Fruit fly (Drosophila melanogaster) whole organism, prepupa: ENCODE data around the gene gNacalpha.

Source experiments
- CG34406 ChIP-seq: fragments of 200-800 bp; sonication (Bioruptor generic); optimal IDR thresholded peaks from 3 replicates; lab custom pipeline; 2016; ENCODE audit warnings: missing biosample characterization, missing genetic modification characterization
- CG6854 ChIP-seq: fragments of 200-800 bp; sonication (Bioruptor generic); optimal IDR thresholded peaks from 2 replicates; lab custom pipeline; 2017; ENCODE audit warnings: missing biosample characterization, mild to moderate bottlenecking, missing genetic modification characterization
- CG7368 ChIP-seq: fragments of 200-800 bp; sonication (Bioruptor generic); optimal IDR thresholded peaks from 3 replicates; lab custom pipeline; 2016; ENCODE audit warnings: missing biosample characterization, missing genetic modification characterization
- Ets96B ChIP-seq: fragments of 200-800 bp; optimal IDR thresholded peaks from 2 replicates; lab custom pipeline; 2019; ENCODE audit warnings: missing biosample characterization, mild to moderate bottlenecking, missing genetic modification characterization, moderate library complexity
- Hr38 ChIP-seq: sonication (Bioruptor generic); optimal IDR thresholded peaks from 2 replicates; lab custom pipeline; 2016; ENCODE audit warnings: missing biosample characterization, missing genetic modification characterization
- cyc ChIP-seq: fragments of 200-800 bp; sonication (Bioruptor generic); optimal IDR thresholded peaks from 3 replicates; lab custom pipeline; 2016; ENCODE audit warnings: missing biosample characterization, missing genetic modification characterization
- esn ChIP-seq: fragments of 200-800 bp; sonication (Bioruptor generic); optimal IDR thresholded peaks from 2 replicates; lab custom pipeline; 2016; ENCODE audit warnings: missing biosample characterization, mild to moderate bottlenecking, missing genetic modification characterization, moderate library complexity
- vri ChIP-seq: fragments of 200-800 bp; sonication (Bioruptor generic); optimal IDR thresholded peaks from 3 replicates; lab custom pipeline; 2016; ENCODE audit warnings: missing biosample characterization, mild to moderate bottlenecking, missing genetic modification characterization

gNacalpha gene

dm6 chr2L:1086312-1086906 is 49.4 kb downstream of the gNacalpha start (continued):
- no peak for TF ChIP-seq CG6854 (GFP tag; lab: Kevin White, UChicago)
- no peak for TF ChIP-seq esn (GFP tag; lab: Kevin White, UChicago)
- peak; percentile 29 for TF ChIP-seq Ets96B (tag; lab: Kevin White, UChicago)
- TF ChIP-seq Hr38 (GFP tag; lab: Kevin White, UChicago) = peak; percentile 14
- TF ChIP-seq CG34406 (GFP tag; lab: Kevin White, UChicago) = no peak
- no peak for TF ChIP-seq CG7368 (GFP tag; lab: Kevin White, UChicago)
- TF ChIP-seq cyc (GFP tag; lab: Kevin White, UChicago) = peak; percentile 20
- TF ChIP-seq vri (GFP tag; lab: Kevin White, UChicago) = no peak
